Worm (Caenorhabditis elegans) whole organism, L1 larva: Measurements from ENCODE around the gene T24E12.3.
A peak's percentile ranks its signal among the peaks of the same experiment; 100 is the strongest.

Source experiments
- F16B12.6 ChIP-seq: fragments of 150-350 bp; optimal IDR thresholded peaks from 2 replicates; lab custom pipeline; 2014; ENCODE audit warnings: missing biosample characterization, missing genetic modification characterization
- Y116A8C.19 ChIP-seq: sonication (generic microtip); optimal IDR thresholded peaks from 2 replicates; lab custom pipeline; 2016; ENCODE audit warnings: missing compliant biosample characterization, missing genetic modification characterization, borderline replicate concordance
- blmp-1 ChIP-seq: fragments of 150-350 bp; optimal IDR thresholded peaks from 2 replicates; lab custom pipeline; 2014; ENCODE audit warnings: missing biosample characterization, missing genetic modification characterization
- ceh-88 ChIP-seq: fragments of 200-800 bp; sonication (Bioruptor generic); IDR thresholded peaks from 2 replicates; pipeline ENCODE4 v1.3.6; 2022; ENCODE audit warnings: missing genetic modification characterization, missing compliant biosample characterization
- ceh-90 ChIP-seq: sonication (generic microtip); optimal IDR thresholded peaks from 2 replicates; lab custom pipeline; 2016; ENCODE audit warnings: missing genetic modification characterization, missing compliant biosample characterization
- ces-1 ChIP-seq: fragments of 150-350 bp; optimal IDR thresholded peaks from 2 replicates; lab custom pipeline; 2014; ENCODE audit warnings: missing biosample characterization, missing genetic modification reagents, missing genetic modification characterization
- dpl-1 ChIP-seq, 3 experiments: fragments of 150-350 bp in 2 of 3; sonication (generic microtip) in 1 of 3; optimal IDR thresholded peaks; 2 replicates each; lab custom pipeline; 2014 to 2017; ENCODE audit warnings: missing biosample characterization in 3 of 3, missing genetic modification characterization in 3 of 3, missing genetic modification reagents in 3 of 3
- dsc-1 ChIP-seq: sonication (generic microtip); optimal IDR thresholded peaks from 2 replicates; lab custom pipeline; 2016; ENCODE audit warnings: mild to moderate bottlenecking, missing genetic modification characterization, missing compliant biosample characterization
- efl-1 ChIP-seq, 4 experiments: fragments of 150-350 bp; optimal IDR thresholded peaks in 3 of 4; peaks in 1 of 4; 1 replicate in 1 of 4; 2 replicates in 3 of 4; lab custom pipeline; 2014; ENCODE audit warnings: missing biosample characterization in 2 of 4, missing genetic modification characterization in 2 of 4, missing genetic modification reagents in 2 of 4
- egl-13 ChIP-seq: sonication (generic microtip); optimal IDR thresholded peaks from 2 replicates; lab custom pipeline; 2016; ENCODE audit warnings: missing genotype, missing genetic modification reagents, missing genetic modification characterization, missing compliant biosample characterization
- elt-2 ChIP-seq: sonication (generic microtip); optimal IDR thresholded peaks from 2 replicates; lab custom pipeline; 2016; ENCODE audit warnings: missing genetic modification characterization, mild to moderate bottlenecking, inconsistent platforms, missing compliant biosample characterization, missing genetic modification reagents
- fkh-4 ChIP-seq: sonication (generic microtip); optimal IDR thresholded peaks from 2 replicates; lab custom pipeline; 2016; ENCODE audit warnings: missing compliant biosample characterization, missing genetic modification characterization, borderline replicate concordance
- fkh-8 ChIP-seq: sonication (generic microtip); optimal IDR thresholded peaks from 2 replicates; lab custom pipeline; 2016; ENCODE audit warnings: mild to moderate bottlenecking, missing genetic modification characterization, missing compliant biosample characterization
- fos-1 ChIP-seq: fragments of 150-350 bp; optimal IDR thresholded peaks from 2 replicates; lab custom pipeline; 2014; ENCODE audit warnings: missing biosample characterization, missing genetic modification characterization
- hpl-2 ChIP-seq: fragments of 150-350 bp; optimal IDR thresholded peaks from 2 replicates; lab custom pipeline; 2014; ENCODE audit warnings: missing biosample characterization, missing genetic modification reagents, missing genetic modification characterization
- irx-1 ChIP-seq: sonication (generic microtip); optimal IDR thresholded peaks from 2 replicates; lab custom pipeline; 2016; ENCODE audit warnings: missing genetic modification characterization, missing compliant biosample characterization
- lin-14 ChIP-seq: fragments of 200-800 bp; sonication (Bioruptor generic); optimal IDR thresholded peaks from 2 replicates; lab custom pipeline; 2018; ENCODE audit warnings: mild to moderate bottlenecking, missing genetic modification characterization, moderate library complexity, missing compliant biosample characterization
- lir-3 ChIP-seq: sonication (generic microtip); optimal IDR thresholded peaks from 2 replicates; lab custom pipeline; 2016; ENCODE audit warnings: mild to moderate bottlenecking, missing genetic modification characterization, moderate library complexity, missing compliant biosample characterization; ENCODE audit not compliant: poor library complexity
- lsy-2 ChIP-seq, 2 experiments: fragments of 150-350 bp; optimal IDR thresholded peaks; 2 replicates each; lab custom pipeline; 2014; ENCODE audit warnings: missing biosample characterization in 2 of 2, missing genetic modification characterization in 2 of 2
- mdl-1 ChIP-seq, 2 experiments: fragments of 150-350 bp; optimal IDR thresholded peaks; 2 replicates each; lab custom pipeline; 2014 to 2017; ENCODE audit warnings: missing biosample characterization in 2 of 2, missing genetic modification characterization in 2 of 2, inconsistent platforms in 1 of 2
- mef-2 ChIP-seq: fragments of 150-350 bp; optimal IDR thresholded peaks from 2 replicates; lab custom pipeline; 2014; ENCODE audit warnings: missing biosample characterization, missing genetic modification characterization
- mep-1 ChIP-seq: fragments of 150-350 bp; optimal IDR thresholded peaks from 2 replicates; lab custom pipeline; 2014; ENCODE audit warnings: missing biosample characterization, missing genetic modification characterization
- nhr-11 ChIP-seq: fragments of 150-350 bp; optimal IDR thresholded peaks from 2 replicates; lab custom pipeline; 2014; ENCODE audit warnings: missing biosample characterization, missing genetic modification characterization
- nhr-19 ChIP-seq: fragments of 200-800 bp; sonication (Bioruptor generic); conservative IDR thresholded peaks from 2 replicates; pipeline ENCODE4 v1.3.6; 2022; ENCODE audit warnings: missing genetic modification characterization, missing compliant biosample characterization
- nhr-20 ChIP-seq: sonication (generic microtip); optimal IDR thresholded peaks from 2 replicates; lab custom pipeline; 2016; ENCODE audit warnings: mild to moderate bottlenecking, missing genetic modification characterization, missing compliant biosample characterization
- nhr-237 ChIP-seq: fragments of 150-350 bp; optimal IDR thresholded peaks from 2 replicates; lab custom pipeline; 2014; ENCODE audit warnings: missing biosample characterization, missing genetic modification characterization
- nhr-47 ChIP-seq: sonication (generic microtip); optimal IDR thresholded peaks from 2 replicates; lab custom pipeline; 2016; ENCODE audit warnings: mild to moderate bottlenecking, missing genetic modification characterization, moderate library complexity, missing compliant biosample characterization
- nhr-71 ChIP-seq: sonication (generic microtip); optimal IDR thresholded peaks from 2 replicates; lab custom pipeline; 2016; ENCODE audit warnings: mild to moderate bottlenecking, missing genetic modification characterization, moderate library complexity, missing compliant biosample characterization
- nhr-76 ChIP-seq: sonication (generic microtip); optimal IDR thresholded peaks from 2 replicates; lab custom pipeline; 2017; ENCODE audit warnings: missing biosample characterization, missing genetic modification characterization
- nhr-77 ChIP-seq: fragments of 150-350 bp; optimal IDR thresholded peaks from 2 replicates; lab custom pipeline; 2014; ENCODE audit warnings: missing biosample characterization, missing genetic modification characterization
- nhr-85 ChIP-seq: sonication (generic microtip); peaks from one replicate; lab custom pipeline; 2016; ENCODE audit warnings: missing genetic modification characterization, inconsistent platforms, missing compliant biosample characterization
- nhr-90 ChIP-seq: sonication (generic microtip); optimal IDR thresholded peaks from 2 replicates; lab custom pipeline; 2016; ENCODE audit warnings: mild to moderate bottlenecking, missing genetic modification characterization, missing compliant biosample characterization; ENCODE audit not compliant: poor library complexity
- snpc-4 ChIP-seq: fragments of 150-350 bp; optimal IDR thresholded peaks from 2 replicates; lab custom pipeline; 2014; ENCODE audit warnings: missing biosample characterization, missing genetic modification characterization
- sox-4 ChIP-seq: sonication (generic microtip); optimal IDR thresholded peaks from 2 replicates; lab custom pipeline; 2016; ENCODE audit warnings: missing genetic modification characterization, missing compliant biosample characterization
- sptf-1 ChIP-seq: fragments of 150-350 bp; optimal IDR thresholded peaks from 2 replicates; lab custom pipeline; 2014; ENCODE audit warnings: missing biosample characterization, missing genetic modification characterization
- unc-130 ChIP-seq: fragments of 150-350 bp; optimal IDR thresholded peaks from 2 replicates; lab custom pipeline; 2017; ENCODE audit warnings: missing biosample characterization, missing genetic modification characterization, inconsistent platforms
- unc-86 ChIP-seq: sonication (generic microtip); optimal IDR thresholded peaks from 2 replicates; lab custom pipeline; 2016; ENCODE audit warnings: missing genetic modification characterization, missing compliant biosample characterization
- vab-15 ChIP-seq: sonication (generic microtip); optimal IDR thresholded peaks from 2 replicates; lab custom pipeline; 2017; ENCODE audit warnings: missing genotype, mild to moderate bottlenecking, missing genetic modification characterization, missing compliant biosample characterization
- zip-4 ChIP-seq: fragments of 200-800 bp; sonication (Bioruptor generic); optimal IDR thresholded peaks from 2 replicates; lab custom pipeline; 2018; ENCODE audit warnings: mild to moderate bottlenecking, missing genetic modification characterization, moderate library complexity, missing compliant biosample characterization

T24E12.3 gene

DNA sequence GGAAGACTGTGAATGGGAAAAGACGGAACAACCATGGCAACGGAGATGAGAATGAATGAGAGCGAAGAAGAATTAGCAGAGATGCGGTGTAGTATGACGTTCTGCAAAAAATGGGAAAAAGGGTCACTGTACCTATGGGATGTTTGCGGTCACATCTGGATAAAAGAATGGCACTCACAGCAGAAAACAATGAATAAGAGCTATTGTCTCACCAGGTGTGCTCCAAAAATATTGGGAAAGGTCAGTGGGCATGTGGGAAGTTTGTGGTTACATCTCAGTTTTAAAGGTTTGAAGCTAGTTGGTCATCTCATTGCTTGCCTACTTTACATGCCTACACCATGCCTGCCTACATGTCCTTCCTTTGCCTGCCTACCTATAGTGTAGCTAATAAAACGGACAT lies 25.1 kb upstream of the T24E12.3 start, which contains the start of gene fbxb-91:
Gene fbxb-91 (minus strand): TSS at position 101 of the 400 bp plus-strand sequence.
- TF ChIP-seq dpl-1 (GFP tag; optimal IDR thresholded peaks at IDR 0.05; lab: Kevin White, UChicago) (no peak), ces-1 (no peak), unc-130 (tag; lab: Kevin White, UChicago) (no peak), efl-1 (optimal IDR thresholded peaks at IDR 0.05; lab: Kevin White, UChicago) (no peak), efl-1 (GFP tag; optimal IDR thresholded peaks at IDR 0.05 in 1 of 2; lab: Kevin White, UChicago) (no peak), mep-1 (tag; lab: Kevin White, UChicago) (no peak), snpc-4 (tag; lab: Kevin White, UChicago) (no peak), sox-4 (tag; lab: Kevin White, UChicago) (no peak)

DNA sequence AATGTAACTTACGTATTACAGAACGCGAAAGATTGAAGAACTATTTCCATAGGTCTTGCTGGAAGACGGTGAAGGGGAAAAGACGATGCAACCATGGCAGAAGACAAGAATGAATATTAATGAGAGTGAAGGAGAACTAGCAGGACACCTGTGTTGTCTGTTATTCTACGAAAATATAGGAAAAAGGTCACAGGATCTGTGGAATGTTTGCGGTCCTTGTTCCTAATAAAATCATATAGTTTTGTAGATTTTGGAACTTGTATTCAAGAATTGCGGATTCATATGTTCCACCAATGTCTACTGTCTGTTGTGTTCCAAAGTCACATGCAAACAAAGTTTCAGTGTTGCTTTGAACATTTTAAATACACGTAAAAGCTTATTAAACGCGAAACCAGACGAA lies 23.6 kb upstream of the T24E12.3 start, which contains the start of gene sdz-11:
Gene sdz-11 (minus strand): TSS at position 101 of the 400 bp plus-strand sequence.
- TF ChIP-seq irx-1 (tag; lab: Kevin White, UChicago) (no peak), nhr-19 (GFP tag; lab: Robert Waterston, UW) (no peak), fos-1 (tag; lab: Kevin White, UChicago) (no peak), nhr-11 (tag; lab: Kevin White, UChicago) (no peak), hpl-2 (no peak), vab-15 (tag; lab: Kevin White, UChicago) (no peak)

DNA sequence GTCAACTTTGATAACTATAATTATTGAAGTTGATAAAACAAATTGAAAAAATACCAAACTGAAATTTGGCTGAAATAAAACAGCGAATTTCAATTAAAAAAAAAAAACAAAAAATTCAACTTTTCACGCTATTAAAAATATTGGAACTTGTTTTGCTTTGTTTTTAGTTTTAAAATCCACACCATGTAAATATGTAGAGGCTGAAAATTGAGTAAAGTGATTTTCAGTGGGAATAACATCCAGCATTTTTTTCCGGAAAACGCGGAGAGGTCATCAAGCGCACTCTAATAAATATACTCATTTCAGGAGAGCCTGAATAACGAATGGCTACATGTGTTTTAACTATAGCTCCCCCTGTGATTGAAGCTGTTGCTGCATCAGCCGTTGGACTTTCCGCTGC lies 22.2 kb upstream of the T24E12.3 start, which contains the start of gene rcd-1:
Gene rcd-1 (plus strand): TSS at position 301 of the 400 bp plus-strand sequence.
- no peak for TF ChIP-seq lir-3 (tag; lab: Kevin White, UChicago)
- no peak for TF ChIP-seq F16B12.6 (tag; lab: Kevin White, UChicago)
- TF ChIP-seq nhr-237 (tag; lab: Kevin White, UChicago), result no peak
- no peak for TF ChIP-seq dsc-1 (tag; lab: Kevin White, UChicago)
- no peak for TF ChIP-seq nhr-20 (tag; lab: Kevin White, UChicago)
- no peak for TF ChIP-seq blmp-1 (tag; lab: Kevin White, UChicago)
- no peak for TF ChIP-seq nhr-77
- TF ChIP-seq nhr-11 (tag; lab: Kevin White, UChicago), result no peak
- no peak for TF ChIP-seq nhr-19 (GFP tag; lab: Robert Waterston, UW)
- TF ChIP-seq nhr-85, result no peak
- no peak for TF ChIP-seq lsy-2 (tag; optimal IDR thresholded peaks at IDR 0.05; lab: Kevin White, UChicago)
- no peak for TF ChIP-seq mef-2 (tag; lab: Kevin White, UChicago)
- no peak for TF ChIP-seq nhr-47 (tag; lab: Kevin White, UChicago)
- TF ChIP-seq sptf-1 (tag; lab: Kevin White, UChicago), result no peak
- no peak for TF ChIP-seq irx-1 (tag; lab: Kevin White, UChicago)
- no peak for TF ChIP-seq dpl-1 (GFP tag; optimal IDR thresholded peaks at IDR 0.05; lab: Kevin White, UChicago)

DNA sequence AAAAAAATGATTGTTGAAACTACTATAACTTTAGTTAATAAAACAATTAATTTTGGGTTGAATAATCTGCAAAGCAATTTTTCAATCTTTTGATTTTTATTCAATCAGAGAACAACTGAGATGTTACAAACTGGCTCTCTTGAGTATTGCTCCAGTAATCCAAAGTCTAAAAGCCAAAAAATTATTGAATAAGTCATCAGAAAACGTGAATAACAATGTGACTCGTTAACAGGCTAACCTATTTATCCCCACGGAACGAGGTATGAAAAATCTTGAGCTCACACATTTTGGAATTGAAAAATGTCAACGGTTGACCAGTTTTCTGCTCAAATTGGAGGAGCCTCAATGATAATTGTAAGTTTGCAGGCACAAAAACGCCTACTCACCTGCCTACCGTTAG lies 18.3 kb upstream of the T24E12.3 start, which contains the start of gene srx-111:
Gene srx-111 (plus strand): TSS at position 301 of the 400 bp plus-strand sequence.
- TF ChIP-seq lin-14 (GFP tag; lab: Kevin White, UChicago), result no peak
- TF ChIP-seq blmp-1 (tag; lab: Kevin White, UChicago), result no peak
- TF ChIP-seq egl-13 (tag; lab: Kevin White, UChicago), result no peak
- TF ChIP-seq Y116A8C.19 (tag; lab: Kevin White, UChicago), result no peak
- TF ChIP-seq nhr-76 (tag; lab: Kevin White, UChicago), result no peak
- TF ChIP-seq nhr-19 (GFP tag; lab: Robert Waterston, UW), result no peak
- no peak for TF ChIP-seq sptf-1 (tag; lab: Kevin White, UChicago)
- no peak for TF ChIP-seq snpc-4 (tag; lab: Kevin White, UChicago)
- no peak for TF ChIP-seq vab-15 (tag; lab: Kevin White, UChicago)
- TF ChIP-seq fkh-8, result no peak
- no peak for TF ChIP-seq elt-2 (tag; lab: Kevin White, UChicago)

DNA sequence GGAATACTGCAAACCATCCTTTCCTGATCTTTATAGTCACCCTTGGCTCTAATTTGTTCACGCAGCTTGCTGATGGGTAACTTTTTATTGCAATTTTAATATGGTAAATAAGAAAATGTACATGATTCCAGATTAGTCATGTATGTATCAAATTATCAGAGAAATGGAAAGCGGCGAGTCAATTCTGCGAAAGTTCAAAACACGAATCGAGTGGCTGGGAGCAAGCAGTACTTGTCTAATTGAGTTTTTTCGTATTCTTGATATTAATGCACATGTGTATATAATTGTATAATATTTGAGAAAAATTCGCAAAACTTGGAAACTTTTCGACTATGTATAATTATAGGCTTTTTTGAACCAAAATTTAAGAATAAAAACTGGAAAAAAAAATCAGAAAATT lies 16.8 kb upstream of the T24E12.3 start, which contains the start of gene T24E12.12:
Gene T24E12.12 (plus strand): TSS at position 281 of the 400 bp plus-strand sequence.
- TF ChIP-seq nhr-90 (tag; lab: Kevin White, UChicago) (no peak), unc-86 (tag; lab: Kevin White, UChicago) (no peak), mdl-1 (tag; optimal IDR thresholded peaks at IDR 0.05; lab: Kevin White, UChicago) (no peak), ceh-90 (no peak), fkh-4 (tag; lab: Kevin White, UChicago) (no peak), ceh-88 (GFP tag; lab: Robert Waterston, UW) (no peak), mef-2 (tag; lab: Kevin White, UChicago) (no peak), nhr-71 (tag; lab: Kevin White, UChicago) (peak; percentile 52), zip-4 (GFP tag; lab: Kevin White, UChicago) (no peak), fkh-8 (peak; percentile 55)
